Worm (Caenorhabditis elegans) whole organism, young adult: ENCODE results near the gene B0252.5.

ENCODE experiments used
- C17E4.6 ChIP-seq: fragments of 200-800 bp; sonication (Bioruptor generic); IDR thresholded peaks from 2 replicates; pipeline ENCODE4 v1.3.6; 2022; ENCODE audit warnings: missing genetic modification reagents, missing genetic modification characterization, missing compliant biosample characterization
- akir-1 ChIP-seq: fragments of 200-800 bp; sonication (Bioruptor generic); optimal IDR thresholded peaks from 2 replicates; lab custom pipeline; 2018; ENCODE audit warnings: mild to moderate bottlenecking, missing genetic modification characterization, moderate library complexity, missing compliant biosample characterization
- dox-1 ChIP-seq: fragments of 200-800 bp; sonication (Bioruptor generic); IDR thresholded peaks from 2 replicates; pipeline ENCODE4 v1.3.6; 2022; ENCODE audit warnings: missing genetic modification reagents, missing genetic modification characterization, missing compliant biosample characterization
- him-1 ChIP-seq: sonication (generic microtip); optimal IDR thresholded peaks from 2 replicates; lab custom pipeline; 2016; ENCODE audit warnings: missing genotype, missing genetic modification reagents, missing genetic modification characterization, missing compliant biosample characterization
- lag-1 ChIP-seq: fragments of 200-800 bp; sonication (Bioruptor generic); IDR thresholded peaks from 2 replicates; pipeline ENCODE4 v1.3.6; 2022; ENCODE audit warnings: missing genetic modification reagents, missing genetic modification characterization, missing compliant biosample characterization
- lin-26 ChIP-seq: fragments of 200-800 bp; sonication (Bioruptor generic); IDR thresholded peaks from 2 replicates; pipeline ENCODE4 v1.3.6; 2022; ENCODE audit warnings: missing genetic modification reagents, missing genetic modification characterization, missing compliant biosample characterization
- madf-10 ChIP-seq: sonication (generic microtip); optimal IDR thresholded peaks from 2 replicates; lab custom pipeline; 2016; ENCODE audit warnings: mild to moderate bottlenecking, missing genetic modification characterization, missing compliant biosample characterization
- madf-6 ChIP-seq: fragments of 200-800 bp; sonication (Bioruptor generic); IDR thresholded peaks from 2 replicates; pipeline ENCODE4 v1.3.6; 2022; ENCODE audit warnings: missing genetic modification reagents, missing genetic modification characterization, missing compliant biosample characterization
- nfya-2 ChIP-seq: fragments of 200-800 bp; sonication (Bioruptor generic); IDR thresholded peaks from 2 replicates; pipeline ENCODE4 v1.3.6; 2022; ENCODE audit warnings: missing genetic modification reagents, missing genetic modification characterization, missing compliant biosample characterization
- unc-130 ChIP-seq: sonication (generic microtip); optimal IDR thresholded peaks from 2 replicates; lab custom pipeline; 2016; ENCODE audit warnings: missing genetic modification reagents, missing genetic modification characterization, missing compliant biosample characterization
- unc-62 ChIP-seq: fragments of 150-350 bp; optimal IDR thresholded peaks from 2 replicates; lab custom pipeline; 2014; ENCODE audit warnings: missing biosample characterization, missing genetic modification reagents, missing genetic modification characterization

DNA sequence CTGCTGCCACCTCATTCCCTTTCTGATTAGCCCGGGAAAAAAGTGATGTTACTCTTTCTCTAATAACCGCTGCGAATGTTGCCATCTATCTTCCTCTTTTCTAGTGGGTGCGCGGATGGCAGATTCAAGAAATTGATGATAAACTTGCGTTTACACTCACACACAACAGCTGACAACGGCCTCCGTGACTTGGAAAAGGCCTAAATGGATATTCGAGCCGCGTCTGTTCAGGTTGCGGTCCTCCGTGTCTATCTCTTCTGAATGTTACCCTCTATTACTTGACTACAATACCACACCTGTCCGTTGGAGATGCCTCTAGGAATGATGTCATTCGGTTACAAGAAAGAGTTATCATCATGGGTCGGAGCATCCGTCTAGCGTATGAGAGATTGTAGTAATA, 17.9 kb upstream of the B0252.5 start:
- TF ChIP-seq akir-1 (GFP tag; lab: Kevin White, UChicago) (no peak), lag-1 (GFP tag; lab: Robert Waterston, UW) (no peak), him-1 (no peak), C17E4.6 (GFP tag; lab: Robert Waterston, UW) (no peak), madf-6 (GFP tag; lab: Robert Waterston, UW) (no peak), unc-62 (no peak), lin-26 (GFP tag; lab: Robert Waterston, UW) (no peak), madf-10 (tag; lab: Kevin White, UChicago) (no peak), dox-1 (no peak), nfya-2 (no peak), unc-130 (no peak)
